Worm (Caenorhabditis elegans) whole organism, L1 larva: ENCODE data around the gene ptr-25.
"Not testable (repeated sequence)": the region's sequence is repeated elsewhere in the genome, so short reads cannot be mapped to it uniquely, and the experiment has no call there.

ENCODE experiments used
- C04F5.9 ChIP-seq: sonication (generic microtip); optimal IDR thresholded peaks from 2 replicates; lab custom pipeline; 2016; ENCODE audit warnings: missing genetic modification characterization, missing compliant biosample characterization
- C34B4.2 ChIP-seq: sonication (generic microtip); optimal IDR thresholded peaks from 2 replicates; lab custom pipeline; 2017; ENCODE audit warnings: mild to moderate bottlenecking, missing genetic modification characterization, missing compliant biosample characterization
- Y116A8C.19 ChIP-seq: sonication (generic microtip); optimal IDR thresholded peaks from 2 replicates; lab custom pipeline; 2016; ENCODE audit warnings: missing compliant biosample characterization, missing genetic modification characterization, borderline replicate concordance
- aly-2 ChIP-seq: fragments of 150-350 bp; optimal IDR thresholded peaks from 2 replicates; lab custom pipeline; 2014; ENCODE audit warnings: missing biosample characterization, missing genetic modification characterization
- ama-1 ChIP-seq: fragments of 150-350 bp; optimal IDR thresholded peaks from 2 replicates; lab custom pipeline; 2014
- ceh-63 ChIP-seq: fragments of 200-800 bp; sonication (Bioruptor generic); optimal IDR thresholded peaks from 2 replicates; lab custom pipeline; 2018; ENCODE audit warnings: mild to moderate bottlenecking, missing genetic modification characterization, missing compliant biosample characterization
- ceh-88 ChIP-seq: fragments of 200-800 bp; sonication (Bioruptor generic); IDR thresholded peaks from 2 replicates; pipeline ENCODE4 v1.3.6; 2022; ENCODE audit warnings: missing genetic modification characterization, missing compliant biosample characterization
- ceh-90 ChIP-seq: sonication (generic microtip); optimal IDR thresholded peaks from 2 replicates; lab custom pipeline; 2016; ENCODE audit warnings: missing genetic modification characterization, missing compliant biosample characterization
- efl-1 ChIP-seq, 4 experiments: fragments of 150-350 bp; optimal IDR thresholded peaks in 3 of 4; peaks in 1 of 4; 1 replicate in 1 of 4; 2 replicates in 3 of 4; lab custom pipeline; 2014; ENCODE audit warnings: missing biosample characterization in 2 of 4, missing genetic modification characterization in 2 of 4, missing genetic modification reagents in 2 of 4
- efl-3 ChIP-seq: fragments of 200-800 bp; sonication (Bioruptor generic); optimal IDR thresholded peaks from 2 replicates; lab custom pipeline; 2018; ENCODE audit warnings: mild to moderate bottlenecking, missing genetic modification characterization, missing compliant biosample characterization
- egl-27 ChIP-seq, 2 experiments: fragments of 150-350 bp in 1 of 2; sonication (generic microtip); optimal IDR thresholded peaks; 3 replicates each; lab custom pipeline; 2017 to 2018; ENCODE audit warnings: missing biosample characterization in 2 of 2, missing genetic modification characterization in 2 of 2, missing genetic modification reagents in 2 of 2
- elt-2 ChIP-seq: sonication (generic microtip); optimal IDR thresholded peaks from 2 replicates; lab custom pipeline; 2016; ENCODE audit warnings: missing genetic modification characterization, mild to moderate bottlenecking, inconsistent platforms, missing compliant biosample characterization, missing genetic modification reagents
- fkh-10 ChIP-seq: sonication (generic microtip); optimal IDR thresholded peaks from 2 replicates; lab custom pipeline; 2017; ENCODE audit warnings: missing biosample characterization, missing genetic modification reagents, missing genetic modification characterization
- fkh-4 ChIP-seq: sonication (generic microtip); optimal IDR thresholded peaks from 2 replicates; lab custom pipeline; 2016; ENCODE audit warnings: missing compliant biosample characterization, missing genetic modification characterization, borderline replicate concordance
- fos-1 ChIP-seq: fragments of 150-350 bp; optimal IDR thresholded peaks from 2 replicates; lab custom pipeline; 2014; ENCODE audit warnings: missing biosample characterization, missing genetic modification characterization
- hlh-17 ChIP-seq: fragments of 200-800 bp; sonication (Bioruptor generic); optimal IDR thresholded peaks from 2 replicates; lab custom pipeline; 2018; ENCODE audit warnings: missing genetic modification characterization, mild to moderate bottlenecking, missing compliant biosample characterization, moderate library complexity, borderline replicate concordance
- lir-3 ChIP-seq: sonication (generic microtip); optimal IDR thresholded peaks from 2 replicates; lab custom pipeline; 2016; ENCODE audit warnings: mild to moderate bottlenecking, missing genetic modification characterization, moderate library complexity, missing compliant biosample characterization; ENCODE audit not compliant: poor library complexity
- mab-9 ChIP-seq: fragments of 200-800 bp; sonication (Bioruptor generic); IDR thresholded peaks from 2 replicates; pipeline ENCODE4 v1.3.6; 2022; ENCODE audit warnings: missing genetic modification reagents, missing genetic modification characterization, missing compliant biosample characterization
- mef-2 ChIP-seq: fragments of 150-350 bp; optimal IDR thresholded peaks from 2 replicates; lab custom pipeline; 2014; ENCODE audit warnings: missing biosample characterization, missing genetic modification characterization
- nhr-19 ChIP-seq: fragments of 200-800 bp; sonication (Bioruptor generic); conservative IDR thresholded peaks from 2 replicates; pipeline ENCODE4 v1.3.6; 2022; ENCODE audit warnings: missing genetic modification characterization, missing compliant biosample characterization
- nhr-71 ChIP-seq: sonication (generic microtip); optimal IDR thresholded peaks from 2 replicates; lab custom pipeline; 2016; ENCODE audit warnings: mild to moderate bottlenecking, missing genetic modification characterization, moderate library complexity, missing compliant biosample characterization
- nhr-76 ChIP-seq: sonication (generic microtip); optimal IDR thresholded peaks from 2 replicates; lab custom pipeline; 2017; ENCODE audit warnings: missing biosample characterization, missing genetic modification characterization
- nhr-85 ChIP-seq: sonication (generic microtip); peaks from one replicate; lab custom pipeline; 2016; ENCODE audit warnings: missing genetic modification characterization, inconsistent platforms, missing compliant biosample characterization
- nhr-90 ChIP-seq: sonication (generic microtip); optimal IDR thresholded peaks from 2 replicates; lab custom pipeline; 2016; ENCODE audit warnings: mild to moderate bottlenecking, missing genetic modification characterization, missing compliant biosample characterization; ENCODE audit not compliant: poor library complexity
- pag-3 ChIP-seq: sonication (generic microtip); optimal IDR thresholded peaks from 2 replicates; lab custom pipeline; 2017; ENCODE audit warnings: missing genetic modification characterization, mild to moderate bottlenecking, missing compliant biosample characterization, antibody characterized with exemption, borderline replicate concordance; ENCODE audit not compliant: insufficient read depth
- pqm-1 ChIP-seq: sonication (generic microtip); optimal IDR thresholded peaks from 3 replicates; lab custom pipeline; 2017; ENCODE audit warnings: missing biosample characterization, missing genetic modification characterization
- skn-1 ChIP-seq: fragments of 150-350 bp; optimal IDR thresholded peaks from 2 replicates; lab custom pipeline; 2014; ENCODE audit warnings: missing biosample characterization, missing genetic modification characterization
- snpc-4 ChIP-seq: fragments of 150-350 bp; optimal IDR thresholded peaks from 2 replicates; lab custom pipeline; 2014; ENCODE audit warnings: missing biosample characterization, missing genetic modification characterization
- sptf-1 ChIP-seq: fragments of 150-350 bp; optimal IDR thresholded peaks from 2 replicates; lab custom pipeline; 2014; ENCODE audit warnings: missing biosample characterization, missing genetic modification characterization
- sup-37 ChIP-seq: fragments of 200-800 bp; sonication (Bioruptor generic); optimal IDR thresholded peaks from 2 replicates; lab custom pipeline; 2018; ENCODE audit warnings: mild to moderate bottlenecking, missing genetic modification characterization, missing compliant biosample characterization
- swsn-7 ChIP-seq: sonication (generic microtip); optimal IDR thresholded peaks from 2 replicates; lab custom pipeline; 2016; ENCODE audit warnings: missing genetic modification characterization, missing compliant biosample characterization
- unc-130 ChIP-seq: fragments of 150-350 bp; optimal IDR thresholded peaks from 2 replicates; lab custom pipeline; 2017; ENCODE audit warnings: missing biosample characterization, missing genetic modification characterization, inconsistent platforms
- xbp-1 ChIP-seq: sonication (generic microtip); optimal IDR thresholded peaks from 2 replicates; lab custom pipeline; 2016; ENCODE audit warnings: missing genetic modification characterization, missing compliant biosample characterization
- zag-1 ChIP-seq: fragments of 150-350 bp; optimal IDR thresholded peaks from 2 replicates; lab custom pipeline; 2014; ENCODE audit warnings: missing biosample characterization, missing genetic modification characterization
- ztf-4 ChIP-seq: fragments of 150-350 bp; optimal IDR thresholded peaks from 2 replicates; lab custom pipeline; 2014; ENCODE audit warnings: missing biosample characterization, missing genetic modification characterization

ptr-25 gene

ce11 chrIII:10488052-10488451 lies at the start of gene ptr-25:
Gene ptr-25, plus strand, starts transcription at chrIII:10488124.
- TF ChIP-seq efl-1 (optimal IDR thresholded peaks at IDR 0.05; lab: Kevin White, UChicago) (no peak), efl-1 (GFP tag; optimal IDR thresholded peaks at IDR 0.05 in 1 of 2; lab: Kevin White, UChicago) (peak in 1 of 2 experiments; percentile 75), ceh-90 (no peak), Y116A8C.19 (no peak), nhr-71 (tag; lab: Kevin White, UChicago) (no peak)

DNA sequence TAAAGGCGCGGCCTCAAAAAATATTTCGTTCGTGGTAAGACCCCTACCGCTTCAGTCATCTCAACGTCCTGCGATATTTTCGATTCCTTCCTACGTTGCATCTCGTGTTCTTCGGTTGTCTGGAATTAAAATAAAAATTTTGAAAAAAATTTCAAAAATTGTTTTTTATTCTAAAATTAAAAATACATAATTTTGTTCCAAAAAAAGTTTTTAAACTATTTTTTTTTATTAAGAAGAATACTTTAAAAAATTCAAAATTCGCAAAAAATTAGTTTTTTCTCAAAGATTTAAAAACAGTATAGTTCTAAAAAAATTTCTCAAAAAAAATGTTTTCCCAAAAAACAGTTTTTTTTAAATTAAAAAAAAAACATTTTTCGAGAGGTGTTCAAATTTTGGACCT lies 49.1 kb upstream of the ptr-25 start, which contains the start of gene H04D03.6:
H04D03.6 (minus strand) TSS at position 101 of the 400 bp plus-strand sequence.
- not testable (repeated sequence) for TF ChIP-seq aly-2 (tag; lab: Kevin White, UChicago); ceh-88 (GFP tag; lab: Robert Waterston, UW); elt-2 (tag; lab: Kevin White, UChicago)

DNA sequence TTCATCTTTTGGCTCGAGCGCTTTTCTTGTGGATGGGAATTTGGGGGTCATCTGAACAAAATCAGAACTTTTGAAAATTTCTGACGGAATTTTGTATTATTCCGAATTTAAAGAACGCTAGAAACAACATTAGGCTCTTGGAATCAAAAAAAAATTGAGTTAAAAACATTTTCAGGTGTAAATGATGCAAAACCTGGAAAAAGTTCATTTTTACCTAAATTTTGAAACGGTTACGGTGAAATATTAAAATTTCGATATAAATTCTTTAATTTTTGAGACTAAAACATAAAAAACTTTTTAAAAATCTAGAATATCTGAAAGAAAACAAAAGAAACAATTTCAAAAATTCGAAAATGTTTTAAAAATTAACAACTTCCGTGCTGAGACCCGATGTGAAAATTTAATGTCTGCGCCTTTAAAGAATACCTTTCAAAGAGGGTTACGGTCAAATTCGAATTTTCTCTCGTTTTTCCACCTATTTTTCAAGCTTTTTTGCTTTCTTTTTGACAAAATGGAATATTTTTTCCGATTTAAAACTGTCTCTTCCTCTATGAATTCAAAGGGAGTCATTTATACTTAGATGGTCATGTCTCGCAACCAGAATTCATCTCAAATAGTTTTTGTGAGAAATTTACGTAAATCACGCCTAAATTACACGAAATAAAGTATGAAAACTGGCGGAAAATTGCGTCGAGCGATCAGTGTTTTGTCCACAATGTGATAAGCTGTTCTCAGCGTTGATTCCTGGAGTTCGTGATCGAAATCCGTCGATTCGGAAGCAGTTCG lies 45.4 kb upstream of the ptr-25 start, which contains the start of the genes H04D03.2 and ecps-2:
H04D03.2 (minus strand) TSS at position 51 of the 786 bp plus-strand sequence.
ecps-2 (plus strand) TSS at position 736 of the 786 bp plus-strand sequence.
- TF ChIP-seq xbp-1 (no peak), nhr-85 (no peak), pqm-1 (tag; lab: Kevin White, UChicago) (no peak), ceh-90 (no peak), ama-1 (lab: Kevin White, UChicago) (no peak), sup-37 (GFP tag; lab: Kevin White, UChicago) (no peak)
- TF ChIP-seq, all 84 proteins: peak for 0

ce11 chrIII:10446730-10447129 lies 41.2 kb upstream of the ptr-25 start, which contains the start of gene H04D03.7:
Gene H04D03.7, minus strand, starts transcription at chrIII:10446830.
- no peak for TF ChIP-seq nhr-19
- no peak for TF ChIP-seq sup-37 (GFP tag; lab: Kevin White, UChicago)
- no peak for TF ChIP-seq elt-2 (tag; lab: Kevin White, UChicago)
- no peak for TF ChIP-seq swsn-7 (tag; lab: Kevin White, UChicago)
- no peak for TF ChIP-seq fos-1 (tag; lab: Kevin White, UChicago)
- no peak for TF ChIP-seq ceh-90
- TF ChIP-seq zag-1: no peak
- no peak for TF ChIP-seq fkh-10 (GFP tag; lab: Kevin White, UChicago)
- no peak for TF ChIP-seq unc-130 (tag; lab: Kevin White, UChicago)
- no peak for TF ChIP-seq pag-3
- no peak for TF ChIP-seq C04F5.9 (tag; lab: Kevin White, UChicago)
- TF ChIP-seq ceh-63: no peak
- TF ChIP-seq lir-3 (tag; lab: Kevin White, UChicago): no peak
- TF ChIP-seq snpc-4 (tag; lab: Kevin White, UChicago): no peak

DNA sequence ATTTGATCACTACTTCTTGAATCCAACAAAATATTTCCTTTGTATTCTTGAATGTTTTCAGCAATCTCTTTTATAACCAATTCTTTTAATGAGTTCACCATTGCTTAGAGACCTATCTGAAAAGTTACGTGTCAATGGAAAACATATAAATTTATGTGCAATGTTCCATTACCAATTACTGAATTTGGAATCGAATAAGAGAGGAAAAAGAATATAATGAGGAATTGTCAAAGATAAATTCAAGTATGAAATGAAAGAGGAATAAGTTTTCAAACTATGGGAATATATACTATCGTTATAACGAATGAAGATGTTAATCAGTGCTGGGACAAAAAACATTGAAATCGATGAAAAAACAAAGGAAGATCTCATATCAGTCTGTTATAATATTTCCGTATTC lies 36.9 kb upstream of the ptr-25 start, which contains the start of gene H04D03.4:
H04D03.4 (minus strand) TSS at position 101 of the 400 bp plus-strand sequence.
- TF ChIP-seq mab-9: no peak
- no peak for TF ChIP-seq egl-27 (tag; optimal IDR thresholded peaks at IDR 0.05; lab: Kevin White, UChicago)
- no peak for TF ChIP-seq C04F5.9 (tag; lab: Kevin White, UChicago)
- TF ChIP-seq skn-1 (tag; lab: Kevin White, UChicago): no peak
- no peak for TF ChIP-seq nhr-76 (tag; lab: Kevin White, UChicago)
- TF ChIP-seq C34B4.2 (tag; lab: Kevin White, UChicago): no peak
- no peak for TF ChIP-seq ceh-90
- TF ChIP-seq nhr-90 (tag; lab: Kevin White, UChicago): no peak
- no peak for TF ChIP-seq ztf-4 (tag; lab: Kevin White, UChicago)
- no peak for TF ChIP-seq sptf-1 (tag; lab: Kevin White, UChicago)
- no peak for TF ChIP-seq ceh-63
- no peak for TF ChIP-seq efl-3 (GFP tag; lab: Kevin White, UChicago)
- no peak for TF ChIP-seq aly-2 (tag; lab: Kevin White, UChicago)
- TF ChIP-seq snpc-4 (tag; lab: Kevin White, UChicago): no peak
- TF ChIP-seq mef-2 (tag; lab: Kevin White, UChicago): no peak
- no peak for TF ChIP-seq fkh-4 (tag; lab: Kevin White, UChicago)
- no peak for TF ChIP-seq hlh-17 (GFP tag; lab: Kevin White, UChicago)
- TF ChIP-seq ama-1 (lab: Kevin White, UChicago): no peak
